Fruit fly (Drosophila melanogaster) whole organism, larva: ENCODE measurements around the gene Eig71Eh.
A peak's percentile ranks its signal among the peaks of the same experiment; 100 is the strongest.

Experiments
- noc ChIP-seq: fragments of 200-800 bp; sonication (Bioruptor generic); optimal IDR thresholded peaks from 3 replicates; lab custom pipeline; 2019; ENCODE audit warnings: missing biosample characterization, mild to moderate bottlenecking, missing genetic modification characterization, moderate library complexity

The Eig71Eh gene

dm6 chr3L:15660915-15661314, 1.7 kb upstream of the Eig71Eh start, which contains the start of the genes Eig71Ej and Eig71Ek:
Gene Eig71Ej (minus strand): TSS chr3L:15661015.
Gene Eig71Ek (plus strand): TSS chr3L:15661248.
- no peak for TF ChIP-seq noc (tag; lab: Kevin White, UChicago)

dm6 chr3L:15657290-15657689, 2.0 kb downstream of the Eig71Eh start, which contains the start of the genes Eig71Ef and Eig71Eg:
Gene Eig71Ef (minus strand): TSS chr3L:15657390.
Gene Eig71Eg (plus strand): TSS chr3L:15657628.
- no peak for TF ChIP-seq noc (tag; lab: Kevin White, UChicago)

- no peak for TF ChIP-seq noc (tag; lab: Kevin White, UChicago)
Observed at dm6 chr3L:15655910-15656309, 3.3 kb downstream of the Eig71Eh start, which contains the start of gene Eig71Ee. Gene Eig71Ee (minus strand): TSS chr3L:15656010.

- TF ChIP-seq noc (tag; lab: Kevin White, UChicago): no peak
Observed at dm6 chr3L:15652154-15652553, 7.1 kb downstream of the Eig71Eh start, which contains the start of the genes Eig71Ec and Eig71Ed. Gene Eig71Ec (minus strand): TSS chr3L:15652254. Gene Eig71Ed (plus strand): TSS chr3L:15652537.

dm6 chr3L:15650552-15650951, 8.7 kb downstream of the Eig71Eh start, which contains the start of gene CG43084:
Gene CG43084 (plus strand): TSS chr3L:15650852.
- no peak for TF ChIP-seq noc (tag; lab: Kevin White, UChicago)

dm6 chr3L:15649561-15649960, 9.7 kb downstream of the Eig71Eh start, which contains the start of the genes Eig71Ea and Eig71Eb:
Gene Eig71Ea (minus strand): TSS chr3L:15649661.
Gene Eig71Eb (plus strand): TSS chr3L:15649936.
- TF ChIP-seq noc (tag; lab: Kevin White, UChicago): no peak

dm6 chr3L:15647712-15648621, 11.3 kb downstream of the Eig71Eh start, which contains the start of the genes comm3 and CG43083:
Gene comm3 (minus strand): TSS chr3L:15647762.
Gene CG43083 (plus strand): TSS chr3L:15648571.
- no peak for TF ChIP-seq noc (tag; lab: Kevin White, UChicago)

- TF ChIP-seq noc (tag; lab: Kevin White, UChicago): no peak
Observed at dm6 chr3L:15646182-15646581, 13.1 kb downstream of the Eig71Eh start.

- TF ChIP-seq noc (tag; lab: Kevin White, UChicago): no peak
Observed at dm6 chr3L:15641590-15642019, 17.6 kb downstream of the Eig71Eh start.

- no peak for TF ChIP-seq noc (tag; lab: Kevin White, UChicago)
Observed at dm6 chr3L:15639978-15640377, 19.3 kb downstream of the Eig71Eh start.

dm6 chr3L:15638524-15638923, 20.7 kb downstream of the Eig71Eh start:
- no peak for TF ChIP-seq noc (tag; lab: Kevin White, UChicago)

- TF ChIP-seq noc (tag; lab: Kevin White, UChicago): no peak
Observed at dm6 chr3L:15637618-15638017, 21.6 kb downstream of the Eig71Eh start.

- TF ChIP-seq noc (tag; lab: Kevin White, UChicago): no peak
Observed at dm6 chr3L:15636978-15637377, 22.3 kb downstream of the Eig71Eh start.

- peak; percentile 52 for TF ChIP-seq noc (tag; lab: Kevin White, UChicago)
Observed at dm6 chr3L:15636359-15636758, 22.9 kb downstream of the Eig71Eh start.

- TF ChIP-seq noc (tag; lab: Kevin White, UChicago): peak; percentile 13
Observed at dm6 chr3L:15634368-15635075, 24.7 kb downstream of the Eig71Eh start.
